Fruit fly (Drosophila melanogaster): Measurements from ENCODE around the gene Kap-alpha3.
A peak's percentile ranks its signal among the peaks of the same experiment; 100 is the strongest.

- TF ChIP-seq fd64A (GFP tag; optimal IDR thresholded peaks at IDR 0.05) (peak; percentile 77), bigmax (GFP tag; optimal IDR thresholded peaks at IDR 0.05) (no peak), knrl (GFP tag; IDR thresholded peaks at IDR 0.05; ENCODE audit: partially characterized antibody) (no peak)
Measured at dm6 chr3R:9534125-9534496, 43.4 kb downstream of the Kap-alpha3 start.

Data from whole organism, embryonic.